Fruit fly (Drosophila melanogaster) whole organism, embryonic: ENCODE measurements around the gene CG12299.
A peak's percentile ranks its signal among the peaks of the same experiment; 100 is the strongest.

Experiments used
- Aef1 ChIP-seq: fragments of 200-800 bp; sonication (Bioruptor generic); IDR thresholded peaks from 3 replicates; pipeline ENCODE4 v1.3.6; 2022; ENCODE audit warnings: missing biosample characterization, missing genetic modification characterization
- Awh ChIP-seq: fragments of 200-800 bp; sonication (Bioruptor generic); IDR thresholded peaks from 2 replicates; pipeline ENCODE4, ENCODE4 v1.3.6; 2022; ENCODE audit warnings: missing biosample characterization, missing genetic modification characterization
- CG1024 ChIP-seq: fragments of 200-800 bp; sonication (Bioruptor generic); IDR thresholded peaks from 2 replicates; pipeline ENCODE4 v1.3.6; 2022; ENCODE audit warnings: missing biosample characterization, missing genetic modification characterization
- CG12155 ChIP-seq: fragments of 200-800 bp; sonication (Bioruptor generic); optimal IDR thresholded peaks from 3 replicates; lab custom pipeline; 2016; ENCODE audit warnings: missing biosample characterization, missing genetic modification characterization
- CG12659 ChIP-seq: fragments of 200-800 bp; sonication (Bioruptor generic); optimal IDR thresholded peaks from 3 replicates; lab custom pipeline; 2017; ENCODE audit warnings: mild to moderate bottlenecking, missing biosample characterization, missing genetic modification reagents, missing genetic modification characterization
- CG13424 ChIP-seq: fragments of 200-800 bp; sonication (Bioruptor generic); optimal IDR thresholded peaks from 2 replicates; lab custom pipeline; 2019; ENCODE audit warnings: missing biosample characterization, mild to moderate bottlenecking, missing genetic modification characterization, moderate library complexity
- CG13894 ChIP-seq: fragments of 200-800 bp; sonication (Bioruptor generic); optimal IDR thresholded peaks from 3 replicates; lab custom pipeline; 2018; ENCODE audit warnings: missing biosample characterization, mild to moderate bottlenecking, missing genetic modification characterization, moderate library complexity
- CG15514 ChIP-seq: fragments of 200-800 bp; sonication (Bioruptor generic); optimal IDR thresholded peaks from 3 replicates; lab custom pipeline; 2017; ENCODE audit warnings: missing biosample characterization, missing genetic modification characterization, mild to moderate bottlenecking, moderate library complexity, missing genetic modification reagents
- CG2120 ChIP-seq: fragments of 200-800 bp; sonication (Bioruptor generic); optimal IDR thresholded peaks from 3 replicates; lab custom pipeline; 2016; ENCODE audit warnings: missing biosample characterization, missing genetic modification characterization
- CG32532 ChIP-seq: fragments of 200-800 bp; sonication (Bioruptor generic); IDR thresholded peaks from 2 replicates; pipeline ENCODE4 v1.3.6; 2022; ENCODE audit warnings: missing biosample characterization, missing genetic modification characterization
- CG4282 ChIP-seq: fragments of 200-800 bp; sonication (Bioruptor generic); optimal IDR thresholded peaks from 2 replicates; lab custom pipeline; 2016; ENCODE audit warnings: missing biosample characterization, missing genetic modification characterization
- CG6689 ChIP-seq: fragments of 200-800 bp; sonication (Bioruptor generic); IDR thresholded peaks from 2 replicates; pipeline ENCODE4 v1.3.6; 2022; ENCODE audit warnings: missing biosample characterization, missing genetic modification characterization
- CG7556 ChIP-seq: fragments of 200-800 bp; sonication (Bioruptor generic); optimal IDR thresholded peaks from 2 replicates; lab custom pipeline; 2017; ENCODE audit warnings: missing biosample characterization, mild to moderate bottlenecking, missing genetic modification characterization
- CG7928 ChIP-seq: fragments of 200-800 bp; sonication (Bioruptor generic); optimal IDR thresholded peaks from 2 replicates; lab custom pipeline; 2017; ENCODE audit warnings: missing biosample characterization, mild to moderate bottlenecking, missing genetic modification characterization
- CG8290 ChIP-seq, 3 experiments: fragments of 200-800 bp; sonication (Bioruptor generic); optimal IDR thresholded peaks; 2 replicates each; lab custom pipeline; 2016 to 2019; ENCODE audit warnings: missing biosample characterization in 3 of 3, missing genetic modification characterization in 3 of 3, mild to moderate bottlenecking in 2 of 3, moderate library complexity in 1 of 3
- CG8924 ChIP-seq: fragments of 200-800 bp; optimal IDR thresholded peaks from 3 replicates; lab custom pipeline; 2019; ENCODE audit warnings: missing biosample characterization, mild to moderate bottlenecking, missing genetic modification characterization, moderate library complexity
- Chrac-16 ChIP-seq: fragments of 200-800 bp; sonication (Bioruptor generic); optimal IDR thresholded peaks from 3 replicates; lab custom pipeline; 2016; ENCODE audit warnings: missing biosample characterization, missing genetic modification characterization
- CkIIα-i1 ChIP-seq: fragments of 200-800 bp; sonication (Bioruptor generic); IDR thresholded peaks from 2 replicates; pipeline ENCODE4 v1.3.6; 2022; ENCODE audit warnings: missing biosample characterization, missing genetic modification characterization
- Dbx ChIP-seq: fragments of 200-800 bp; sonication (Bioruptor generic); IDR thresholded peaks from 3 replicates; pipeline ENCODE4 v1.3.6; 2022; ENCODE audit warnings: missing biosample characterization, missing genetic modification characterization
- Dp ChIP-seq: fragments of 200-800 bp; sonication (Bioruptor generic); optimal IDR thresholded peaks from 2 replicates; lab custom pipeline; 2018; ENCODE audit warnings: missing biosample characterization, mild to moderate bottlenecking, missing genetic modification characterization, moderate library complexity
- Drgx ChIP-seq: fragments of 200-800 bp; sonication (Bioruptor generic); IDR thresholded peaks from 2 replicates; pipeline ENCODE4 v1.3.6; 2022; ENCODE audit warnings: missing biosample characterization, missing genetic modification characterization
- Ets97D ChIP-seq: fragments of 200-800 bp; sonication (Bioruptor generic); optimal IDR thresholded peaks from 3 replicates; lab custom pipeline; 2016; ENCODE audit warnings: missing biosample characterization, missing genetic modification characterization
- Fer2 ChIP-seq: fragments of 200-800 bp; sonication (Bioruptor generic); optimal IDR thresholded peaks from 2 replicates; lab custom pipeline; 2018; ENCODE audit warnings: missing biosample characterization, mild to moderate bottlenecking, missing genetic modification characterization, moderate library complexity
- Hey ChIP-seq: fragments of 200-800 bp; sonication (Bioruptor generic); optimal IDR thresholded peaks from 3 replicates; lab custom pipeline; 2018; ENCODE audit warnings: missing biosample characterization, mild to moderate bottlenecking, missing genetic modification characterization
- Mes4 ChIP-seq: fragments of 200-800 bp; sonication (Bioruptor generic); optimal IDR thresholded peaks from 2 replicates; lab custom pipeline; 2016; ENCODE audit warnings: missing biosample characterization, missing genetic modification characterization
- NC2β ChIP-seq: fragments of 200-800 bp; sonication (Bioruptor generic); optimal IDR thresholded peaks from 2 replicates; lab custom pipeline; 2016; ENCODE audit warnings: missing biosample characterization, missing genetic modification characterization
- Ssrp ChIP-seq: fragments of 200-800 bp; sonication (Bioruptor generic); optimal IDR thresholded peaks from 2 replicates; lab custom pipeline; 2018; ENCODE audit warnings: missing biosample characterization, mild to moderate bottlenecking, missing genetic modification characterization, moderate library complexity
- Taf1 ChIP-seq: fragments of 200-800 bp; sonication (Bioruptor generic); IDR thresholded peaks from 2 replicates; pipeline ENCODE4 v1.3.6; 2022; ENCODE audit warnings: missing biosample characterization, missing genetic modification characterization
- Xbp1 ChIP-seq: fragments of 200-800 bp; sonication (Bioruptor generic); optimal IDR thresholded peaks from 3 replicates; lab custom pipeline; 2016; ENCODE audit warnings: missing biosample characterization, mild to moderate bottlenecking, missing genetic modification characterization
- ab ChIP-seq: fragments of 200-800 bp; sonication (Bioruptor generic); optimal IDR thresholded peaks from 2 replicates; lab custom pipeline; 2016; ENCODE audit warnings: missing biosample characterization, missing genetic modification characterization
- abd-A ChIP-seq: fragments of 200-800 bp; sonication (Bioruptor generic); optimal IDR thresholded peaks from 3 replicates; lab custom pipeline; 2019; ENCODE audit warnings: missing biosample characterization, mild to moderate bottlenecking, missing genetic modification characterization, moderate library complexity
- br ChIP-seq: fragments of >200 bp; optimal IDR thresholded peaks from 2 replicates; lab custom pipeline; 2017
- crc ChIP-seq: fragments of 200-800 bp; sonication (Bioruptor generic); optimal IDR thresholded peaks from 2 replicates; lab custom pipeline; 2016; ENCODE audit warnings: missing biosample characterization, missing genetic modification characterization
- dati ChIP-seq: fragments of 200-800 bp; sonication (Bioruptor generic); IDR thresholded peaks from 2 replicates; pipeline ENCODE4 v1.3.6; 2022; ENCODE audit warnings: missing biosample characterization, missing genetic modification characterization
- dimm ChIP-seq: fragments of 200-800 bp; sonication (Bioruptor generic); IDR thresholded peaks from 2 replicates; pipeline ENCODE4 v1.3.6; 2022; ENCODE audit warnings: missing biosample characterization, missing genetic modification characterization
- disco-r ChIP-seq: fragments of 200-800 bp; sonication (Bioruptor generic); optimal IDR thresholded peaks from 2 replicates; lab custom pipeline; 2016; ENCODE audit warnings: missing biosample characterization, missing genetic modification characterization
- emc ChIP-seq: fragments of 200-800 bp; sonication (Bioruptor generic); optimal IDR thresholded peaks from 2 replicates; lab custom pipeline; 2016; ENCODE audit warnings: missing biosample characterization, missing genetic modification characterization
- en ChIP-seq: fragments of 200-800 bp; sonication (Bioruptor generic); optimal IDR thresholded peaks from 2 replicates; lab custom pipeline; 2016; ENCODE audit warnings: missing biosample characterization, missing genetic modification characterization
- ftz-f1 ChIP-seq: fragments of 200-800 bp; sonication (Bioruptor generic); optimal IDR thresholded peaks from 2 replicates; lab custom pipeline; 2016; ENCODE audit warnings: missing biosample characterization, missing genetic modification characterization
- gfzf ChIP-seq: fragments of 200-800 bp; sonication (Bioruptor generic); optimal IDR thresholded peaks from 2 replicates; lab custom pipeline; 2016; ENCODE audit warnings: missing biosample characterization, mild to moderate bottlenecking, missing genetic modification characterization, moderate library complexity
- mld ChIP-seq: fragments of 200-800 bp; sonication (Bioruptor generic); IDR thresholded peaks from 3 replicates; pipeline ENCODE4 v1.3.6; 2022; ENCODE audit warnings: missing biosample characterization, missing genetic modification characterization; ENCODE audit not compliant: partially characterized antibody
- pb ChIP-seq: fragments of 200-800 bp; sonication (Bioruptor generic); optimal IDR thresholded peaks from 3 replicates; lab custom pipeline; 2016; ENCODE audit warnings: missing biosample characterization, missing genetic modification characterization
- peb ChIP-seq: fragments of 200-800 bp; sonication (Bioruptor generic); IDR thresholded peaks from 2 replicates; pipeline ENCODE4 v1.3.6; 2022; ENCODE audit warnings: missing biosample characterization, missing genetic modification characterization
- phol ChIP-seq: fragments of 200-800 bp; sonication (Bioruptor generic); optimal IDR thresholded peaks from 3 replicates; lab custom pipeline; 2018; ENCODE audit warnings: missing biosample characterization, mild to moderate bottlenecking, missing genetic modification characterization, moderate library complexity
- pnt ChIP-seq: fragments of 200-800 bp; sonication (Bioruptor generic); optimal IDR thresholded peaks from 3 replicates; lab custom pipeline; 2016; ENCODE audit warnings: missing biosample characterization, missing genetic modification characterization
- pum ChIP-seq: fragments of 200-800 bp; sonication (Bioruptor generic); optimal IDR thresholded peaks from 2 replicates; lab custom pipeline; 2016; ENCODE audit warnings: missing biosample characterization, missing genetic modification characterization
- repo ChIP-seq: fragments of 200-800 bp; sonication (Bioruptor generic); optimal IDR thresholded peaks from 2 replicates; lab custom pipeline; 2016; ENCODE audit warnings: missing biosample characterization, missing genetic modification characterization
- run ChIP-seq: fragments of 200-800 bp; sonication (Bioruptor generic); optimal IDR thresholded peaks from 3 replicates; lab custom pipeline; 2018; ENCODE audit warnings: missing biosample characterization, mild to moderate bottlenecking, missing genetic modification characterization
- sim ChIP-seq: fragments of 200-800 bp; sonication (Bioruptor generic); IDR thresholded peaks from 2 replicates; pipeline ENCODE4 v1.3.6; 2022; ENCODE audit warnings: missing biosample characterization, missing genetic modification characterization
- tin ChIP-seq: fragments of 200-800 bp; sonication (Bioruptor generic); optimal IDR thresholded peaks from 3 replicates; lab custom pipeline; 2016; ENCODE audit warnings: missing biosample characterization, missing genetic modification characterization

Gene CG12299

dm6 chr2L:10736993-10737756 is at the start of gene CG12299, which contains the start of gene Vha16-5 (continued):
- TF ChIP-seq CG4282 (GFP tag; lab: Kevin White, UChicago) (peak; percentile 93), CG1024 (GFP tag; lab: Robert Waterston, UW) (peak; percentile 88), NC2β (GFP tag; lab: Kevin White, UChicago) (peak; percentile 85), dati (GFP tag; lab: Robert Waterston, UW) (peak; percentile 73), pnt (peak; percentile 79), crc (no peak), dimm (GFP tag; lab: Robert Waterston, UW) (peak; percentile 64), run (no peak), CG7928 (peak; percentile 30), Fer2 (tag; lab: Kevin White, UChicago) (peak; percentile 48), Ets97D (peak; percentile 87), sim (no peak; the same call in 1 of the 2 replicates), Dp (GFP tag; lab: Kevin White, UChicago) (peak; percentile 92), CG8290 (GFP tag; optimal IDR thresholded peaks at IDR 0.05; lab: Kevin White, UChicago) (no peak), CG8290 (tag; optimal IDR thresholded peaks at IDR 0.05; lab: Kevin White, UChicago) (no peak), ab (peak; percentile 87), CG12155 (GFP tag; lab: Kevin White, UChicago) (peak; percentile 81), CG13894 (tag; lab: Kevin White, UChicago) (no peak), tin (GFP tag; lab: Kevin White, UChicago) (peak; percentile 96), mld (GFP tag; lab: Robert Waterston, UW) (peak; percentile 78), CG32532 (peak; percentile 91), phol (peak; percentile 94), Taf1 (peak; percentile 55), Ssrp (tag; lab: Kevin White, UChicago) (peak; percentile 80), pb (peak; percentile 69), peb (GFP tag; lab: Robert Waterston, UW) (peak; percentile 82), ftz-f1 (peak; percentile 68), disco-r (peak; percentile 82), gfzf (GFP tag; lab: Kevin White, UChicago) (peak; percentile 30), abd-A (tag; lab: Kevin White, UChicago) (no peak), Xbp1 (peak; percentile 96), Awh (GFP tag; lab: Robert Waterston, UW) (peak; percentile 64), Drgx (peak; percentile 68), CG13424 (peak; percentile 92), Mes4 (GFP tag; lab: Kevin White, UChicago) (peak; percentile 67), pum (peak; percentile 78), CG7556 (GFP tag; lab: Kevin White, UChicago) (peak; percentile 51), Dbx (peak; percentile 91), CG15514 (GFP tag; lab: Kevin White, UChicago) (peak; percentile 83), CG2120 (GFP tag; lab: Kevin White, UChicago) (peak; percentile 93), Aef1 (GFP tag; lab: Robert Waterston, UW) (peak; percentile 92), CG8924 (tag; lab: Kevin White, UChicago) (peak; percentile 82), CkIIα-i1 (0 out of 2 replicates have a peak, but pooled peaks have one; percentile 10), Hey (tag; lab: Kevin White, UChicago) (no peak), CG12659 (GFP tag; lab: Kevin White, UChicago) (peak; percentile 72), emc (GFP tag; lab: Kevin White, UChicago) (peak; percentile 58), repo (GFP tag; lab: Kevin White, UChicago) (peak; percentile 88), Chrac-16 (GFP tag; lab: Kevin White, UChicago) (peak; percentile 85), en (GFP tag; lab: Kevin White, UChicago) (peak; percentile 65), CG6689 (GFP tag; lab: Robert Waterston, UW) (peak; percentile 78), br (no peak)
